Worm (Caenorhabditis elegans) whole organism, L1 larva: ENCODE results near the gene C28D4.4.

Experiments
- C04F5.9 ChIP-seq: sonication (generic microtip); optimal IDR thresholded peaks from 2 replicates; lab custom pipeline; 2016; ENCODE audit warnings: missing genetic modification characterization, missing compliant biosample characterization
- Y116A8C.19 ChIP-seq: sonication (generic microtip); optimal IDR thresholded peaks from 2 replicates; lab custom pipeline; 2016; ENCODE audit warnings: missing compliant biosample characterization, missing genetic modification characterization, borderline replicate concordance
- alr-1 ChIP-seq: fragments of 200-800 bp; sonication (Bioruptor generic); optimal IDR thresholded peaks from 2 replicates; lab custom pipeline; 2018; ENCODE audit warnings: borderline replicate concordance, mild to moderate bottlenecking, missing genetic modification characterization, missing compliant biosample characterization
- aly-2 ChIP-seq: fragments of 150-350 bp; optimal IDR thresholded peaks from 2 replicates; lab custom pipeline; 2014; ENCODE audit warnings: missing biosample characterization, missing genetic modification characterization
- blmp-1 ChIP-seq: fragments of 150-350 bp; optimal IDR thresholded peaks from 2 replicates; lab custom pipeline; 2014; ENCODE audit warnings: missing biosample characterization, missing genetic modification characterization
- ceh-90 ChIP-seq: sonication (generic microtip); optimal IDR thresholded peaks from 2 replicates; lab custom pipeline; 2016; ENCODE audit warnings: missing genetic modification characterization, missing compliant biosample characterization
- dsc-1 ChIP-seq: sonication (generic microtip); optimal IDR thresholded peaks from 2 replicates; lab custom pipeline; 2016; ENCODE audit warnings: mild to moderate bottlenecking, missing genetic modification characterization, missing compliant biosample characterization
- efl-1 ChIP-seq, 4 experiments: fragments of 150-350 bp; optimal IDR thresholded peaks in 3 of 4; peaks in 1 of 4; 1 replicate in 1 of 4; 2 replicates in 3 of 4; lab custom pipeline; 2014; ENCODE audit warnings: missing biosample characterization in 2 of 4, missing genetic modification characterization in 2 of 4, missing genetic modification reagents in 2 of 4
- efl-3 ChIP-seq: fragments of 200-800 bp; sonication (Bioruptor generic); optimal IDR thresholded peaks from 2 replicates; lab custom pipeline; 2018; ENCODE audit warnings: mild to moderate bottlenecking, missing genetic modification characterization, missing compliant biosample characterization
- egl-13 ChIP-seq: sonication (generic microtip); optimal IDR thresholded peaks from 2 replicates; lab custom pipeline; 2016; ENCODE audit warnings: missing genotype, missing genetic modification reagents, missing genetic modification characterization, missing compliant biosample characterization
- elt-3 ChIP-seq, 6 experiments: fragments of 150-350 bp in 1 of 6; sonication (generic microtip); optimal IDR thresholded peaks; 2 replicates each; lab custom pipeline; 2017 to 2018; ENCODE audit warnings: missing biosample characterization in 6 of 6, missing genetic modification characterization in 6 of 6, inconsistent platforms in 1 of 6
- fkh-10 ChIP-seq: sonication (generic microtip); optimal IDR thresholded peaks from 2 replicates; lab custom pipeline; 2017; ENCODE audit warnings: missing biosample characterization, missing genetic modification reagents, missing genetic modification characterization
- fkh-4 ChIP-seq: sonication (generic microtip); optimal IDR thresholded peaks from 2 replicates; lab custom pipeline; 2016; ENCODE audit warnings: missing compliant biosample characterization, missing genetic modification characterization, borderline replicate concordance
- fkh-8 ChIP-seq: sonication (generic microtip); optimal IDR thresholded peaks from 2 replicates; lab custom pipeline; 2016; ENCODE audit warnings: mild to moderate bottlenecking, missing genetic modification characterization, missing compliant biosample characterization
- fos-1 ChIP-seq: fragments of 150-350 bp; optimal IDR thresholded peaks from 2 replicates; lab custom pipeline; 2014; ENCODE audit warnings: missing biosample characterization, missing genetic modification characterization
- hlh-17 ChIP-seq: fragments of 200-800 bp; sonication (Bioruptor generic); optimal IDR thresholded peaks from 2 replicates; lab custom pipeline; 2018; ENCODE audit warnings: missing genetic modification characterization, mild to moderate bottlenecking, missing compliant biosample characterization, moderate library complexity, borderline replicate concordance
- hpl-2 ChIP-seq: fragments of 150-350 bp; optimal IDR thresholded peaks from 2 replicates; lab custom pipeline; 2014; ENCODE audit warnings: missing biosample characterization, missing genetic modification reagents, missing genetic modification characterization
- jun-1 ChIP-seq: fragments of 150-350 bp; optimal IDR thresholded peaks from 2 replicates; lab custom pipeline; 2014; ENCODE audit warnings: missing biosample characterization, missing genetic modification reagents, missing genetic modification characterization
- lin-13 ChIP-seq: fragments of 150-350 bp; optimal IDR thresholded peaks from 2 replicates; lab custom pipeline; 2014; ENCODE audit warnings: missing biosample characterization, missing genetic modification reagents, missing genetic modification characterization
- lin-15B ChIP-seq: fragments of 150-350 bp; sonication (generic microtip); optimal IDR thresholded peaks from 3 replicates; lab custom pipeline; 2014; ENCODE audit warnings: missing biosample characterization, missing genetic modification characterization
- lin-35 ChIP-seq, 2 experiments: fragments of 150-350 bp; optimal IDR thresholded peaks; 2 replicates each; lab custom pipeline; 2014; ENCODE audit warnings: missing biosample characterization in 2 of 2, missing genetic modification characterization in 2 of 2, missing genetic modification reagents in 2 of 2
- lin-39 ChIP-seq: fragments of 150-350 bp; optimal IDR thresholded peaks from 2 replicates; lab custom pipeline; 2014; ENCODE audit warnings: missing biosample characterization, missing genetic modification reagents, missing genetic modification characterization
- lir-3 ChIP-seq: sonication (generic microtip); optimal IDR thresholded peaks from 2 replicates; lab custom pipeline; 2016; ENCODE audit warnings: mild to moderate bottlenecking, missing genetic modification characterization, moderate library complexity, missing compliant biosample characterization; ENCODE audit not compliant: poor library complexity
- lsy-2 ChIP-seq, 2 experiments: fragments of 150-350 bp; optimal IDR thresholded peaks; 2 replicates each; lab custom pipeline; 2014; ENCODE audit warnings: missing biosample characterization in 2 of 2, missing genetic modification characterization in 2 of 2
- mab-9 ChIP-seq: fragments of 200-800 bp; sonication (Bioruptor generic); IDR thresholded peaks from 2 replicates; pipeline ENCODE4 v1.3.6; 2022; ENCODE audit warnings: missing genetic modification reagents, missing genetic modification characterization, missing compliant biosample characterization
- mdl-1 ChIP-seq, 2 experiments: fragments of 150-350 bp; optimal IDR thresholded peaks; 2 replicates each; lab custom pipeline; 2014 to 2017; ENCODE audit warnings: missing biosample characterization in 2 of 2, missing genetic modification characterization in 2 of 2, inconsistent platforms in 1 of 2
- mep-1 ChIP-seq: fragments of 150-350 bp; optimal IDR thresholded peaks from 2 replicates; lab custom pipeline; 2014; ENCODE audit warnings: missing biosample characterization, missing genetic modification characterization
- nhr-237 ChIP-seq: fragments of 150-350 bp; optimal IDR thresholded peaks from 2 replicates; lab custom pipeline; 2014; ENCODE audit warnings: missing biosample characterization, missing genetic modification characterization
- nhr-28 ChIP-seq: fragments of 150-350 bp; optimal IDR thresholded peaks from 2 replicates; lab custom pipeline; 2014; ENCODE audit warnings: missing biosample characterization, missing genetic modification characterization
- nhr-76 ChIP-seq: sonication (generic microtip); optimal IDR thresholded peaks from 2 replicates; lab custom pipeline; 2017; ENCODE audit warnings: missing biosample characterization, missing genetic modification characterization
- nhr-77 ChIP-seq: fragments of 150-350 bp; optimal IDR thresholded peaks from 2 replicates; lab custom pipeline; 2014; ENCODE audit warnings: missing biosample characterization, missing genetic modification characterization
- nhr-84 ChIP-seq: sonication (generic microtip); optimal IDR thresholded peaks from 2 replicates; lab custom pipeline; 2017; ENCODE audit warnings: missing biosample characterization, missing genetic modification characterization
- nhr-90 ChIP-seq: sonication (generic microtip); optimal IDR thresholded peaks from 2 replicates; lab custom pipeline; 2016; ENCODE audit warnings: mild to moderate bottlenecking, missing genetic modification characterization, missing compliant biosample characterization; ENCODE audit not compliant: poor library complexity
- pag-3 ChIP-seq: sonication (generic microtip); optimal IDR thresholded peaks from 2 replicates; lab custom pipeline; 2017; ENCODE audit warnings: missing genetic modification characterization, mild to moderate bottlenecking, missing compliant biosample characterization, antibody characterized with exemption, borderline replicate concordance; ENCODE audit not compliant: insufficient read depth
- pqm-1 ChIP-seq: sonication (generic microtip); optimal IDR thresholded peaks from 3 replicates; lab custom pipeline; 2017; ENCODE audit warnings: missing biosample characterization, missing genetic modification characterization
- rnt-1 ChIP-seq: sonication (generic microtip); optimal IDR thresholded peaks from 2 replicates; lab custom pipeline; 2016; ENCODE audit warnings: mild to moderate bottlenecking, missing genetic modification characterization, moderate library complexity, missing compliant biosample characterization
- snpc-4 ChIP-seq: fragments of 150-350 bp; optimal IDR thresholded peaks from 2 replicates; lab custom pipeline; 2014; ENCODE audit warnings: missing biosample characterization, missing genetic modification characterization
- snu-23 ChIP-seq: sonication (generic microtip); optimal IDR thresholded peaks from 2 replicates; lab custom pipeline; 2016; ENCODE audit warnings: missing genetic modification characterization, missing compliant biosample characterization
- sox-4 ChIP-seq: sonication (generic microtip); optimal IDR thresholded peaks from 2 replicates; lab custom pipeline; 2016; ENCODE audit warnings: missing genetic modification characterization, missing compliant biosample characterization
- sptf-1 ChIP-seq: fragments of 150-350 bp; optimal IDR thresholded peaks from 2 replicates; lab custom pipeline; 2014; ENCODE audit warnings: missing biosample characterization, missing genetic modification characterization
- sup-37 ChIP-seq: fragments of 200-800 bp; sonication (Bioruptor generic); optimal IDR thresholded peaks from 2 replicates; lab custom pipeline; 2018; ENCODE audit warnings: mild to moderate bottlenecking, missing genetic modification characterization, missing compliant biosample characterization
- tlp-1 ChIP-seq: fragments of 150-350 bp; optimal IDR thresholded peaks from 2 replicates; lab custom pipeline; 2014; ENCODE audit warnings: missing biosample characterization, missing genetic modification characterization
- unc-130 ChIP-seq: fragments of 150-350 bp; optimal IDR thresholded peaks from 2 replicates; lab custom pipeline; 2017; ENCODE audit warnings: missing biosample characterization, missing genetic modification characterization, inconsistent platforms
- unc-30 ChIP-seq: sonication (generic microtip); optimal IDR thresholded peaks from 2 replicates; lab custom pipeline; 2017; ENCODE audit warnings: missing biosample characterization, missing genetic modification characterization
- unc-98 ChIP-seq: fragments of 200-800 bp; sonication (Bioruptor generic); IDR thresholded peaks from 2 replicates; pipeline ENCODE4 v1.3.6; 2022; ENCODE audit warnings: missing genetic modification characterization, missing compliant biosample characterization
- xbp-1 ChIP-seq: sonication (generic microtip); optimal IDR thresholded peaks from 2 replicates; lab custom pipeline; 2016; ENCODE audit warnings: missing genetic modification characterization, missing compliant biosample characterization
- zag-1 ChIP-seq: fragments of 150-350 bp; optimal IDR thresholded peaks from 2 replicates; lab custom pipeline; 2014; ENCODE audit warnings: missing biosample characterization, missing genetic modification characterization
- ztf-4 ChIP-seq: fragments of 150-350 bp; optimal IDR thresholded peaks from 2 replicates; lab custom pipeline; 2014; ENCODE audit warnings: missing biosample characterization, missing genetic modification characterization

C28D4.4 gene

ce11 chrIV:9757425-9757740 lies 12.6 kb upstream of the C28D4.4 start, which contains the start of gene nhr-97:
Gene nhr-97 (plus strand): TSS chrIV:9757641.
- TF ChIP-seq nhr-28 (tag; lab: Kevin White, UChicago) (no peak), sptf-1 (no peak), sox-4 (tag; lab: Kevin White, UChicago) (no peak), fos-1 (tag; lab: Kevin White, UChicago) (no peak), lin-39 (tag; lab: Kevin White, UChicago) (no peak), pag-3 (tag; lab: Kevin White, UChicago) (no peak), hlh-17 (GFP tag; lab: Kevin White, UChicago) (no peak), efl-1 (optimal IDR thresholded peaks at IDR 0.05; lab: Kevin White, UChicago) (no peak), efl-1 (GFP tag; optimal IDR thresholded peaks at IDR 0.05 in 1 of 2; lab: Kevin White, UChicago) (no peak), sup-37 (GFP tag; lab: Kevin White, UChicago) (no peak), mep-1 (no peak)

ce11 chrIV:9756647-9757424 lies 12.0 kb upstream of the C28D4.4 start:
- TF ChIP-seq dsc-1 = peak; percentile 57
- no peak for TF ChIP-seq fkh-10 (GFP tag; lab: Kevin White, UChicago)
- TF ChIP-seq lin-13 (GFP tag; lab: Kevin White, UChicago) = no peak
- peak; percentile 43 for TF ChIP-seq mep-1
- TF ChIP-seq hpl-2 (GFP tag; lab: Kevin White, UChicago) = no peak
- TF ChIP-seq unc-30 = no peak
- TF ChIP-seq ztf-4 (tag; lab: Kevin White, UChicago) = peak; percentile 41
- TF ChIP-seq lin-15B (tag; lab: Kevin White, UChicago) = no peak
- TF ChIP-seq xbp-1 = peak; percentile 21
- TF ChIP-seq snu-23 (GFP tag; lab: Kevin White, UChicago) = peak; percentile 76
- TF ChIP-seq nhr-77 (tag; lab: Kevin White, UChicago) = peak; percentile 6
- TF ChIP-seq pag-3 (tag; lab: Kevin White, UChicago) = no peak
- no peak for TF ChIP-seq ceh-90 (tag; lab: Kevin White, UChicago)
- TF ChIP-seq rnt-1 (tag; lab: Kevin White, UChicago) = no peak
- TF ChIP-seq lin-35 (GFP tag; optimal IDR thresholded peaks at IDR 0.05; lab: Kevin White, UChicago) = peak in 1 of 2 experiments; percentile 60
- no peak for TF ChIP-seq tlp-1 (tag; lab: Kevin White, UChicago)
- no peak for TF ChIP-seq alr-1 (tag; lab: Kevin White, UChicago)
- no peak for TF ChIP-seq aly-2 (tag; lab: Kevin White, UChicago)
- TF ChIP-seq nhr-237 (tag; lab: Kevin White, UChicago) = no peak
- TF ChIP-seq snpc-4 (tag; lab: Kevin White, UChicago) = peak; percentile 15
- TF ChIP-seq blmp-1 = peak; percentile 80
- TF ChIP-seq nhr-84 = no peak
- peak in 2 of 6 experiments; percentile 78 to 85 for TF ChIP-seq elt-3 (tag; optimal IDR thresholded peaks at IDR 0.05; lab: Kevin White, UChicago)
- peak in 1 of 2 experiments; percentile 19 for TF ChIP-seq mdl-1 (tag; optimal IDR thresholded peaks at IDR 0.05; lab: Kevin White, UChicago)
- TF ChIP-seq lsy-2 (tag; optimal IDR thresholded peaks at IDR 0.05; lab: Kevin White, UChicago) = peak; percentile 29 to 57
- TF ChIP-seq fos-1 (tag; lab: Kevin White, UChicago) = no peak
- no peak for TF ChIP-seq C04F5.9
- TF ChIP-seq fkh-8 (tag; lab: Kevin White, UChicago) = peak; percentile 61
- TF ChIP-seq nhr-76 (tag; lab: Kevin White, UChicago) = no peak
- TF ChIP-seq Y116A8C.19 (tag; lab: Kevin White, UChicago) = no peak
- TF ChIP-seq mab-9 = no peak
- no peak for TF ChIP-seq sox-4 (tag; lab: Kevin White, UChicago)
- no peak for TF ChIP-seq egl-13 (tag; lab: Kevin White, UChicago)
- TF ChIP-seq lir-3 (tag; lab: Kevin White, UChicago) = no peak
- peak; percentile 60 for TF ChIP-seq nhr-90 (tag; lab: Kevin White, UChicago)
- TF ChIP-seq fkh-4 (tag; lab: Kevin White, UChicago) = no peak
- TF ChIP-seq pqm-1 (tag; lab: Kevin White, UChicago) = no peak
- no peak for TF ChIP-seq efl-3 (GFP tag; lab: Kevin White, UChicago)
- no peak for TF ChIP-seq sptf-1
- TF ChIP-seq efl-1 (optimal IDR thresholded peaks at IDR 0.05; lab: Kevin White, UChicago) = peak; percentile 15 to 32
- no peak for TF ChIP-seq efl-1 (GFP tag; optimal IDR thresholded peaks at IDR 0.05 in 1 of 2; lab: Kevin White, UChicago)
- no peak for TF ChIP-seq unc-98 (GFP tag; lab: Robert Waterston, UW)
- no peak for TF ChIP-seq zag-1
- no peak for TF ChIP-seq unc-130 (tag; lab: Kevin White, UChicago)
- TF ChIP-seq jun-1 = no peak
